Worm (Caenorhabditis elegans) whole organism, midembryonic: ENCODE results near the gene R151.8.

Source experiments
- flt-1 ChIP-seq: fragments of 200-800 bp; sonication (Bioruptor generic); IDR thresholded peaks from 2 replicates; pipeline ENCODE4 v1.3.6; 2022; ENCODE audit warnings: missing genetic modification characterization, missing compliant biosample characterization
- tab-1 ChIP-seq: fragments of 200-800 bp; sonication (Bioruptor generic); IDR thresholded peaks from 2 replicates; pipeline ENCODE4 v1.3.6; 2022; ENCODE audit warnings: missing genetic modification characterization, missing compliant biosample characterization
- ztf-29 ChIP-seq: fragments of 200-800 bp; sonication (Bioruptor generic); IDR thresholded peaks from 2 replicates; pipeline ENCODE4 v1.3.6; 2022; ENCODE audit warnings: missing genetic modification reagents, missing genetic modification characterization, missing compliant biosample characterization

- no peak for TF ChIP-seq flt-1 (GFP tag; lab: Robert Waterston, UW)
- TF ChIP-seq tab-1 (GFP tag; lab: Robert Waterston, UW): no peak
- no peak for TF ChIP-seq ztf-29 (GFP tag; lab: Robert Waterston, UW)
Observed at ce11 chrIII:7262592-7262991, 33.0 kb upstream of the R151.8 start.
